Fruit fly (Drosophila melanogaster) whole organism, wandering third instar larva: Measurements from ENCODE around the gene CG6700.

Experiments
- CG32264 ChIP-seq: fragments of 200-800 bp; sonication (Bioruptor generic); optimal IDR thresholded peaks from 2 replicates; lab custom pipeline; 2016; ENCODE audit warnings: missing biosample characterization, missing genetic modification characterization
- CG9705 ChIP-seq: fragments of 200-800 bp; sonication (Bioruptor generic); optimal IDR thresholded peaks from 2 replicates; lab custom pipeline; 2018; ENCODE audit warnings: missing biosample characterization, mild to moderate bottlenecking, missing genetic modification characterization
- Dif ChIP-seq: fragments of 200-275, 200-300 bp; sonication (Bioruptor generic); optimal IDR thresholded peaks from 2 replicates; lab custom pipeline; 2018; ENCODE audit warnings: missing biosample characterization, missing genetic modification characterization; ENCODE audit not compliant: partially characterized antibody
- Hnf4 ChIP-seq: fragments of 200-800 bp; sonication (Bioruptor generic); optimal IDR thresholded peaks from 2 replicates; lab custom pipeline; 2016; ENCODE audit warnings: missing biosample characterization, mild to moderate bottlenecking, missing genetic modification characterization
- br ChIP-seq: fragments of 200-800 bp; sonication (Bioruptor generic); optimal IDR thresholded peaks from 2 replicates; lab custom pipeline; 2016; ENCODE audit warnings: missing biosample characterization, missing genetic modification characterization
- dmrt93B ChIP-seq: fragments of 200-800 bp; sonication (Bioruptor generic); optimal IDR thresholded peaks from 2 replicates; lab custom pipeline; 2018; ENCODE audit warnings: missing biosample characterization, mild to moderate bottlenecking, missing genetic modification characterization
- lola ChIP-seq: fragments of >200 bp; optimal IDR thresholded peaks from 2 replicates; lab custom pipeline; 2017; ENCODE audit warnings: missing biosample characterization, missing genetic modification characterization
- psq ChIP-seq: fragments of 200-800 bp; sonication (Bioruptor generic); optimal IDR thresholded peaks from 3 replicates; lab custom pipeline; 2017; ENCODE audit warnings: missing biosample characterization, mild to moderate bottlenecking, missing genetic modification characterization, moderate library complexity
- sv ChIP-seq: fragments of 200-800 bp; sonication (Bioruptor generic); optimal IDR thresholded peaks from 3 replicates; lab custom pipeline; 2016; ENCODE audit warnings: missing biosample characterization, missing genetic modification characterization
- usp ChIP-seq: fragments of >200 bp; optimal IDR thresholded peaks from 2 replicates; lab custom pipeline; 2017; ENCODE audit warnings: missing biosample characterization, missing genetic modification characterization

DNA sequence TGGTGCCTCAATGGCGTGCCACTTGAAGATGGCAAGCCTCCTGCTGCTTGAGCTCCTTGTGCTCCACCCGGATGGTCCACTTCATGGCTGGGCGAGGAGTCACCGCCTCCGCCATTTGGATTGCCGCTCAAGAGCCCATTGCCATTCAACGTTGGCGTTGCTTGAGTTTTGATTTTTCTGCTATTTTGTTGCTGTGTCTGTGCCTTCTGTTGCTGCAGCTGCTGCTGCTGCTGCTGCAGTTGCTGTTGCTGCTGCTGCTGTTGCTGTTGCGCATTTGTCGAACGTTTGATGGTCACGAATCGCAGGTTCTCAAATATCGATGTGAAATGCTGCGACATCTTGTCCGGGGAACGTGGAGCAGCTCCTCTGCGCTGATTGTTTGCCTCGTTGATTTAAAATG, 10.8 kb downstream of the CG6700 start:
- no peak for TF ChIP-seq usp (GFP tag; lab: Kevin White, UChicago)
- TF ChIP-seq psq: no peak
- no peak for TF ChIP-seq Dif (GFP tag; lab: Kevin White, UChicago)
- TF ChIP-seq lola (GFP tag; lab: Kevin White, UChicago): no peak
- no peak for TF ChIP-seq br
- no peak for TF ChIP-seq Hnf4 (GFP tag; lab: Kevin White, UChicago)
- no peak for TF ChIP-seq CG9705 (GFP tag; lab: Kevin White, UChicago)
- no peak for TF ChIP-seq dmrt93B (GFP tag; lab: Kevin White, UChicago)
- no peak for TF ChIP-seq CG32264 (GFP tag; lab: Kevin White, UChicago)
- TF ChIP-seq sv (GFP tag; lab: Kevin White, UChicago): no peak
